Comparison of ENCODE assay signal across 8 worm cellular contexts in genomic region chrIII:8509644-8510393, ce11.
TF ChIP-seq lines count a peak whose summit lies in the region.

No protein-coding gene starts in this region.

TF ChIP-seq in whole organism, L1 larva, 84 proteins besides CTCF, POLR2A, EP300 and RAD21 (continues in another document):
- TF ChIP-seq nhr-237 (tag; optimal IDR thresholded peaks at IDR 0.05; lab: Kevin White, UChicago) (no peak), pax-3 (tag; optimal IDR thresholded peaks at IDR 0.05; lab: Kevin White, UChicago) (peak; percentile 24), ceh-8 (GFP tag; optimal IDR thresholded peaks at IDR 0.05; lab: Kevin White, UChicago) (no peak), ceh-63 (GFP tag; optimal IDR thresholded peaks at IDR 0.05; lab: Kevin White, UChicago) (no peak), lin-39 (tag; optimal IDR thresholded peaks at IDR 0.05; lab: Kevin White, UChicago) (no peak), efl-1 (optimal IDR thresholded peaks at IDR 0.05; lab: Kevin White, UChicago) (peak in 1 of 2 experiments; percentile 16), efl-1 (GFP tag; optimal IDR thresholded peaks at IDR 0.05 in 1 of 2; lab: Kevin White, UChicago) (peak in 1 of 2 experiments; percentile 58), dsc-1 (tag; optimal IDR thresholded peaks at IDR 0.05; lab: Kevin White, UChicago) (peak; percentile 55), rnt-1 (tag; optimal IDR thresholded peaks at IDR 0.05; lab: Kevin White, UChicago) (no peak), unc-130 (tag; optimal IDR thresholded peaks at IDR 0.05; lab: Kevin White, UChicago) (no peak), mdl-1 (tag; optimal IDR thresholded peaks at IDR 0.05; lab: Kevin White, UChicago) (no peak), ets-5 (GFP tag; IDR thresholded peaks at IDR 0.05; lab: Robert Waterston, UW) (no peak)

TF ChIP-seq in whole organism, L2 larva, 48 proteins besides CTCF, POLR2A, EP300 and RAD21:
- TF ChIP-seq crh-2 (tag; optimal IDR thresholded peaks at IDR 0.05; lab: Kevin White, UChicago) (peak; percentile 31), aly-2 (tag; optimal IDR thresholded peaks at IDR 0.05; lab: Kevin White, UChicago) (no peak), C34F6.9 (tag; optimal IDR thresholded peaks at IDR 0.05; lab: Kevin White, UChicago) (peak; percentile 37), nhr-129 (tag; optimal IDR thresholded peaks at IDR 0.05; lab: Kevin White, UChicago) (peak; percentile 45), unc-39 (tag; optimal IDR thresholded peaks at IDR 0.05; lab: Kevin White, UChicago) (no peak), unc-55 (GFP tag; optimal IDR thresholded peaks at IDR 0.05; lab: Kevin White, UChicago) (peak; percentile 49), lsy-2 (tag; optimal IDR thresholded peaks at IDR 0.05; lab: Kevin White, UChicago) (peak in 1 of 2 experiments; percentile 45), mdl-1 (tag; optimal IDR thresholded peaks at IDR 0.05; lab: Kevin White, UChicago) (peak in 1 of 2 experiments; percentile 69)

TF ChIP-seq in whole organism, L3 larva, 47 proteins besides CTCF, POLR2A, EP300 and RAD21 (continues in another document):
- TF ChIP-seq nfya-1 (tag; optimal IDR thresholded peaks at IDR 0.05; lab: Kevin White, UChicago; ENCODE audit: insufficient read depth), result peak; percentile 51
- no peak for TF ChIP-seq nhr-77 (tag; optimal IDR thresholded peaks at IDR 0.05; lab: Kevin White, UChicago)
- no peak for TF ChIP-seq nhr-67 (tag; optimal IDR thresholded peaks at IDR 0.05; lab: Kevin White, UChicago)
- TF ChIP-seq jun-1 (tag; optimal IDR thresholded peaks at IDR 0.05; lab: Kevin White, UChicago), result no peak
- TF ChIP-seq unc-62 (GFP tag; optimal IDR thresholded peaks at IDR 0.05; lab: Kevin White, UChicago), result no peak
- TF ChIP-seq fkh-10 (GFP tag; optimal IDR thresholded peaks at IDR 0.05; lab: Kevin White, UChicago), result peak; percentile 42
- TF ChIP-seq lin-15B (tag; optimal IDR thresholded peaks at IDR 0.05; lab: Kevin White, UChicago), result peak; percentile 12
- TF ChIP-seq ama-1 (optimal IDR thresholded peaks at IDR 0.05; lab: Kevin White, UChicago), result no peak
- TF ChIP-seq nhr-28 (tag; optimal IDR thresholded peaks at IDR 0.05; lab: Kevin White, UChicago), result no peak
- TF ChIP-seq lsy-12 (tag; optimal IDR thresholded peaks at IDR 0.05; lab: Kevin White, UChicago), result no peak
- no peak for TF ChIP-seq elt-3 (tag; optimal IDR thresholded peaks at IDR 0.05; lab: Kevin White, UChicago)
- TF ChIP-seq hmg-11 (tag; optimal IDR thresholded peaks at IDR 0.05; lab: Kevin White, UChicago), result no peak
- TF ChIP-seq nhr-25 (tag; optimal IDR thresholded peaks at IDR 0.05; lab: Kevin White, UChicago), result no peak

TF ChIP-seq in whole organism, L4 larva, 104 proteins besides CTCF, POLR2A, EP300 and RAD21:
- 0 out of 2 replicates have a peak, but pooled peaks have one; percentile 8 for TF ChIP-seq set-16 (GFP tag; IDR thresholded peaks at IDR 0.05; lab: Robert Waterston, UW)
- peak in 1 of 2 experiments; percentile 4 for TF ChIP-seq lsy-2 (tag; optimal IDR thresholded peaks at IDR 0.05; lab: Kevin White, UChicago)
- peak; percentile 29 for TF ChIP-seq rbr-2 (tag; optimal IDR thresholded peaks at IDR 0.05; lab: Kevin White, UChicago)
- peak; percentile 55 for TF ChIP-seq F37D6.2 (tag; optimal IDR thresholded peaks at IDR 0.05; lab: Kevin White, UChicago)
- peak; percentile 38 for TF ChIP-seq mep-1 (tag; optimal IDR thresholded peaks at IDR 0.05; lab: Kevin White, UChicago)
- no peak for TF ChIP-seq ceh-28 (tag; optimal IDR thresholded peaks at IDR 0.05; lab: Kevin White, UChicago)
- TF ChIP-seq aha-1 (tag; lab: Kevin White, UChicago), result peak; percentile 76
- peak; percentile 19; the same call in 1 of the 2 replicates for TF ChIP-seq ctbp-1 (GFP tag; IDR thresholded peaks at IDR 0.05; lab: Robert Waterston, UW)
- TF ChIP-seq ama-1 (optimal IDR thresholded peaks at IDR 0.05; lab: Kevin White, UChicago), result no peak
- peak; percentile 83 for TF ChIP-seq fkh-10 (GFP tag; optimal IDR thresholded peaks at IDR 0.05; lab: Kevin White, UChicago)

TF ChIP-seq in whole organism, late embryonic, 69 proteins besides CTCF, POLR2A, EP300 and RAD21:
- TF ChIP-seq ceh-14 (tag; optimal IDR thresholded peaks at IDR 0.05; lab: Kevin White, UChicago) (peak; percentile 78), ceh-22 (tag; optimal IDR thresholded peaks at IDR 0.05; lab: Kevin White, UChicago) (no peak), unc-42 (tag; optimal IDR thresholded peaks at IDR 0.05; lab: Kevin White, UChicago) (peak; percentile 97), ref-2 (tag; optimal IDR thresholded peaks at IDR 0.05; lab: Kevin White, UChicago) (peak; percentile 5), ttx-3 (tag; optimal IDR thresholded peaks at IDR 0.05; lab: Kevin White, UChicago) (no peak), elt-4 (tag; optimal IDR thresholded peaks at IDR 0.05; lab: Kevin White, UChicago) (no peak), ztf-16 (tag; optimal IDR thresholded peaks at IDR 0.05; lab: Kevin White, UChicago) (no peak), ceh-31 (tag; optimal IDR thresholded peaks at IDR 0.05; lab: Kevin White, UChicago) (peak; percentile 71)

TF ChIP-seq in whole organism, midembryonic, 9 proteins besides CTCF, POLR2A, EP300 and RAD21:
- TF ChIP-seq med-1 (GFP tag; optimal IDR thresholded peaks at IDR 0.05; lab: Kevin White, UChicago; ENCODE audit: insufficient read depth) (no peak), ztf-23 (GFP tag; IDR thresholded peaks at IDR 0.05; lab: Robert Waterston, UW) (peak; percentile 36; the same call in 1 of the 2 replicates), tab-1 (GFP tag; IDR thresholded peaks at IDR 0.05; lab: Robert Waterston, UW) (0 out of 2 replicates have a peak, but pooled peaks have one; percentile 8), ref-1 (GFP tag; conservative IDR thresholded peaks at IDR 0.05; lab: Robert Waterston, UW) (no peak)

TF ChIP-seq in whole organism, mixed stage, embryonic, 35 proteins besides CTCF, POLR2A, EP300 and RAD21:
- peak; percentile 95 for TF ChIP-seq ces-1 (GFP tag; optimal IDR thresholded peaks at IDR 0.05; lab: Kevin White, UChicago)
- TF ChIP-seq sem-2 (GFP tag; optimal IDR thresholded peaks at IDR 0.05; lab: Kevin White, UChicago), result no peak
- TF ChIP-seq drap-1 (GFP tag; optimal IDR thresholded peaks at IDR 0.05; lab: Kevin White, UChicago), result no peak
- TF ChIP-seq mls-2 (tag; optimal IDR thresholded peaks at IDR 0.05; lab: Kevin White, UChicago), result peak; percentile 36

TF ChIP-seq in whole organism, young adult, 124 proteins besides CTCF, POLR2A, EP300 and RAD21:
- TF ChIP-seq Y95B8A.8 (GFP tag; IDR thresholded peaks at IDR 0.05; lab: Robert Waterston, UW) (no peak), attf-3 (GFP tag; conservative IDR thresholded peaks at IDR 0.05; lab: Robert Waterston, UW) (no peak), nhr-120 (GFP tag; IDR thresholded peaks at IDR 0.05; lab: Robert Waterston, UW) (no peak), him-1 (tag; optimal IDR thresholded peaks at IDR 0.05; lab: Kevin White, UChicago) (no peak), madf-6 (GFP tag; IDR thresholded peaks at IDR 0.05; lab: Robert Waterston, UW) (0 out of 2 replicates have a peak, but pooled peaks have one; percentile 23), repo-1 (tag; optimal IDR thresholded peaks at IDR 0.05; lab: Kevin White, UChicago) (no peak), snpc-1.1 (tag; optimal IDR thresholded peaks at IDR 0.05; lab: Kevin White, UChicago; ENCODE audit: insufficient read depth) (no peak), hmg-1.2 (GFP tag; IDR thresholded peaks at IDR 0.05; lab: Robert Waterston, UW) (0 out of 2 replicates have a peak, but pooled peaks have one; percentile 4), nhr-90 (tag; optimal IDR thresholded peaks at IDR 0.05; lab: Kevin White, UChicago) (no peak), zfh-2 (GFP tag; conservative IDR thresholded peaks at IDR 0.05; lab: Robert Waterston, UW) (0 out of 2 replicates have a peak, but pooled peaks have one; percentile 19), T26A5.8 (tag; optimal IDR thresholded peaks at IDR 0.05; lab: Kevin White, UChicago) (no peak), cebp-2 (GFP tag; IDR thresholded peaks at IDR 0.05; lab: Robert Waterston, UW) (no peak), sptf-2 (GFP tag; optimal IDR thresholded peaks at IDR 0.05; lab: Kevin White, UChicago) (no peak), B0336.3 (GFP tag; IDR thresholded peaks at IDR 0.05; lab: Robert Waterston, UW) (no peak), ZK185.1 (tag; optimal IDR thresholded peaks at IDR 0.05; lab: Kevin White, UChicago; ENCODE audit: poor library complexity, severe bottlenecking) (no peak), ceh-91 (GFP tag; IDR thresholded peaks at IDR 0.05; lab: Robert Waterston, UW) (no peak), ceh-100 (GFP tag; IDR thresholded peaks at IDR 0.05; lab: Robert Waterston, UW) (no peak), somi-1 (GFP tag; optimal IDR thresholded peaks at IDR 0.05; lab: Kevin White, UChicago) (no peak), dox-1 (GFP tag; IDR thresholded peaks at IDR 0.05; lab: Robert Waterston, UW) (0 out of 2 replicates have a peak, but pooled peaks have one; percentile 8), chd-7 (tag; optimal IDR thresholded peaks at IDR 0.05; lab: Kevin White, UChicago) (peak; percentile 14)
